Fruit fly (Drosophila melanogaster): ENCODE data around the gene ND-23.

ND-23 gene

DNA sequence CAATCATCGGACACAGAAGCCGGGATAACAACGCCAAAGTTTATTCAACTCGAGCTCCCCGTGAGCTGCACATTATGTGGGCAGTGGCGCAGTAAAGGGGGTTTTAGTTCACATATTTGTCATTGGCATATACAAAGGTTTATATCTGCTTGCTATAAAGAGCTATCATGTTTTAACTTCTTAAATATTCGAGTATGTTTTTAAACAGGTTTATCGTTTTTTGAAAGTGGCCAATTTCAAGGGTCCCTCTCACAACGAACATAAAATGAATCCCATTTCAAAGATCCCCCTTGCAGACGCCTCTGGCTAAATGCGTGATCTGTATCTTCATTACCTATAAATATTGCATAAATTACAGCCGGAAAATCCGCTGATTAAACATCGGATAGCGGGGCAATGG, 9.4 kb downstream of the ND-23 start:
- TF ChIP-seq Jra (GFP tag; optimal IDR thresholded peaks at IDR 0.05) (no peak), Dif (GFP tag; optimal IDR thresholded peaks at IDR 0.05; ENCODE audit: partially characterized antibody) (no peak), rgr (GFP tag; optimal IDR thresholded peaks at IDR 0.05) (peak; percentile 45), Abd-B (GFP tag; optimal IDR thresholded peaks at IDR 0.05) (no peak), Rel (GFP tag; optimal IDR thresholded peaks at IDR 0.05) (no peak), Rel (tag; optimal IDR thresholded peaks at IDR 0.05) (peak; percentile 46), brk (GFP tag; optimal IDR thresholded peaks at IDR 0.05) (no peak), jim (GFP tag; optimal IDR thresholded peaks at IDR 0.05) (no peak), sage (GFP tag; optimal IDR thresholded peaks at IDR 0.05) (no peak), CG32264 (GFP tag; optimal IDR thresholded peaks at IDR 0.05) (peak; percentile 34), dl (GFP tag; optimal IDR thresholded peaks at IDR 0.05; ENCODE audit: insufficient read depth in 1 of 2, partially characterized antibody in 2 of 2) (no peak), Hr83 (GFP tag; optimal IDR thresholded peaks at IDR 0.05; ENCODE audit: poor library complexity, severe bottlenecking) (no peak), HLH106 (tag; optimal IDR thresholded peaks at IDR 0.05) (peak; percentile 84), GATAd (GFP tag; optimal IDR thresholded peaks at IDR 0.05) (no peak), ey (GFP tag; optimal IDR thresholded peaks at IDR 0.05) (peak; percentile 57), N (GFP tag; optimal IDR thresholded peaks at IDR 0.05) (no peak), foxo (GFP tag; optimal IDR thresholded peaks at IDR 0.05) (peak in 1 of 2 experiments; percentile 50), sv (GFP tag; optimal IDR thresholded peaks at IDR 0.05) (no peak), dsf (GFP tag; optimal IDR thresholded peaks at IDR 0.05; ENCODE audit: borderline replicate concordance) (no peak), Myc (optimal IDR thresholded peaks at IDR 0.05) (no peak), usp (GFP tag; optimal IDR thresholded peaks at IDR 0.05) (no peak), Hr78 (GFP tag; optimal IDR thresholded peaks at IDR 0.05) (no peak), psq (GFP tag; optimal IDR thresholded peaks at IDR 0.05) (peak; percentile 43), br (GFP tag; optimal IDR thresholded peaks at IDR 0.05) (peak; percentile 70), CrebA (GFP tag; optimal IDR thresholded peaks at IDR 0.05; ENCODE audit: borderline replicate concordance) (no peak), Sp1 (GFP tag; optimal IDR thresholded peaks at IDR 0.05) (peak; percentile 77), Hnf4 (GFP tag; optimal IDR thresholded peaks at IDR 0.05) (no peak), Dfd (GFP tag; optimal IDR thresholded peaks at IDR 0.05) (no peak), Vsx2 (GFP tag; optimal IDR thresholded peaks at IDR 0.05; ENCODE audit: partially characterized antibody) (no peak), lola (GFP tag; optimal IDR thresholded peaks at IDR 0.05) (no peak), fru (GFP tag; optimal IDR thresholded peaks at IDR 0.05) (peak; percentile 58), woc (GFP tag; optimal IDR thresholded peaks at IDR 0.05) (no peak), Mio (GFP tag; optimal IDR thresholded peaks at IDR 0.05) (no peak), h (GFP tag; optimal IDR thresholded peaks at IDR 0.05) (peak; percentile 48), CG9705 (GFP tag; optimal IDR thresholded peaks at IDR 0.05) (peak; percentile 56), tai (GFP tag; optimal IDR thresholded peaks at IDR 0.05) (no peak), OdsH (GFP tag; optimal IDR thresholded peaks at IDR 0.05) (peak; percentile 57), dmrt93B (GFP tag; optimal IDR thresholded peaks at IDR 0.05) (peak; percentile 57), pan (optimal IDR thresholded peaks at IDR 0.05) (no peak)

DNA sequence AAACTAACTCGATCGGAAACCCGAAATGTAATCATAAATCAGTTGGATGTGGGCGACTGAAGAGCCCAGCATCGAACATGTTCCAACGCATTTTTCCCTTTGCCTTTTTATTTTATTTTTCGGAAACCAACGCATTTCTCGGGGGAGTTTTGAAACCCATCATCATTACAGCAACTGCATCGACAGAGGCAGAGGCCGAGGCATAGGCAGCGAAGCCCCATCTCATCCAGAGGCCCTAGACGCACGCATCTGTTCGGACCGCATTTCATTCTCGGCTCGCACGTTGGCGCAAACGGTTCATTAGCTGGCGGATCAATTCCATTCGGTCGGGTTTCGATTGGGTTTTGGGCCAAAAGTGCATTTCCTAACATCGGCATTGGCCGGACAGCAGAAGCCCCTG, 11.4 kb downstream of the ND-23 start, which contains the start of gene CG4576:
Gene CG4576 (plus strand): TSS at position 227 of the 400 bp plus-strand sequence.
- TF ChIP-seq Dif (GFP tag; optimal IDR thresholded peaks at IDR 0.05; ENCODE audit: partially characterized antibody), result no peak
- no peak for TF ChIP-seq CrebA (GFP tag; optimal IDR thresholded peaks at IDR 0.05; ENCODE audit: borderline replicate concordance)
- no peak for TF ChIP-seq Hnf4 (GFP tag; optimal IDR thresholded peaks at IDR 0.05)
- TF ChIP-seq CG32264 (GFP tag; optimal IDR thresholded peaks at IDR 0.05), result no peak
- no peak for TF ChIP-seq h (GFP tag; optimal IDR thresholded peaks at IDR 0.05)
- TF ChIP-seq OdsH (GFP tag; optimal IDR thresholded peaks at IDR 0.05), result no peak
- no peak for TF ChIP-seq Rel (GFP tag; optimal IDR thresholded peaks at IDR 0.05)
- TF ChIP-seq Rel (tag; optimal IDR thresholded peaks at IDR 0.05), result no peak
- TF ChIP-seq GATAd (GFP tag; optimal IDR thresholded peaks at IDR 0.05), result no peak
- TF ChIP-seq dsf (GFP tag; optimal IDR thresholded peaks at IDR 0.05; ENCODE audit: borderline replicate concordance), result no peak
- TF ChIP-seq woc (GFP tag; optimal IDR thresholded peaks at IDR 0.05), result no peak
- TF ChIP-seq Sp1 (GFP tag; optimal IDR thresholded peaks at IDR 0.05), result no peak
- TF ChIP-seq dmrt93B (GFP tag; optimal IDR thresholded peaks at IDR 0.05), result no peak
- no peak for TF ChIP-seq Hr78 (GFP tag; optimal IDR thresholded peaks at IDR 0.05)
- TF ChIP-seq rgr (GFP tag; optimal IDR thresholded peaks at IDR 0.05), result no peak
- no peak for TF ChIP-seq brk (GFP tag; optimal IDR thresholded peaks at IDR 0.05)
